Fruit fly (Drosophila melanogaster) whole organism, embryonic: ENCODE measurements around the gene sra.

Source experiments
- Awh ChIP-seq: fragments of 200-800 bp; sonication (Bioruptor generic); IDR thresholded peaks from 2 replicates; pipeline ENCODE4, ENCODE4 v1.3.6; 2022; ENCODE audit warnings: missing biosample characterization, missing genetic modification characterization
- Bteb2 ChIP-seq: fragments of 200-800 bp; sonication (Bioruptor generic); optimal IDR thresholded peaks from 2 replicates; lab custom pipeline; 2016; ENCODE audit warnings: missing biosample characterization, missing genetic modification characterization
- CG11093 ChIP-seq: fragments of 200-800 bp; sonication (Bioruptor generic); IDR thresholded peaks from 3 replicates; pipeline ENCODE4 v1.3.6; 2022; ENCODE audit warnings: missing biosample characterization, missing genetic modification characterization
- CG12744 ChIP-seq: fragments of 200-800 bp; sonication (Bioruptor generic); optimal IDR thresholded peaks from 2 replicates; lab custom pipeline; 2016; ENCODE audit warnings: missing biosample characterization, missing genetic modification characterization
- CG13624 ChIP-seq: fragments of 200-800 bp; sonication (Bioruptor generic); optimal IDR thresholded peaks from 2 replicates; lab custom pipeline; 2016; ENCODE audit warnings: missing biosample characterization, missing genetic modification characterization
- CG14441 ChIP-seq: fragments of 200-800 bp; sonication (Bioruptor generic); IDR thresholded peaks from 2 replicates; pipeline ENCODE4 v1.3.6; 2022; ENCODE audit warnings: missing biosample characterization, missing genetic modification characterization
- CG15601 ChIP-seq: fragments of 200-800 bp; sonication (Bioruptor generic); optimal IDR thresholded peaks from 3 replicates; lab custom pipeline; 2019; ENCODE audit warnings: missing biosample characterization, mild to moderate bottlenecking, missing genetic modification characterization, moderate library complexity
- CG2116 ChIP-seq: fragments of 200-800 bp; sonication (Bioruptor generic); optimal IDR thresholded peaks from 3 replicates; lab custom pipeline; 2018; ENCODE audit warnings: missing biosample characterization, mild to moderate bottlenecking, missing genetic modification characterization
- CG2199 ChIP-seq: fragments of 200-800 bp; sonication (Bioruptor generic); IDR thresholded peaks from 3 replicates; pipeline ENCODE4 v1.3.6; 2022; ENCODE audit warnings: missing biosample characterization, missing genetic modification characterization
- CG2712 ChIP-seq: fragments of 200-800 bp; optimal IDR thresholded peaks from 3 replicates; lab custom pipeline; 2019; ENCODE audit warnings: missing biosample characterization, mild to moderate bottlenecking, missing genetic modification characterization, moderate library complexity
- CG3163 ChIP-seq: fragments of 200-800 bp; sonication (Bioruptor generic); optimal IDR thresholded peaks from 3 replicates; lab custom pipeline; 2016; ENCODE audit warnings: missing biosample characterization, missing genetic modification characterization
- CG34224 ChIP-seq: fragments of 200-800 bp; sonication (Bioruptor generic); IDR thresholded peaks from 3 replicates; pipeline ENCODE4 v1.3.6; 2022; ENCODE audit warnings: missing biosample characterization, missing genetic modification characterization; ENCODE audit not compliant: partially characterized antibody
- CG3847 ChIP-seq: fragments of 200-800 bp; sonication (Bioruptor generic); IDR thresholded peaks from 2 replicates; pipeline ENCODE4 v1.3.6; 2022; ENCODE audit warnings: missing biosample characterization, missing genetic modification characterization
- CG4617 ChIP-seq: fragments of 200-800 bp; sonication (Bioruptor generic); optimal IDR thresholded peaks from 3 replicates; lab custom pipeline; 2016; ENCODE audit warnings: missing biosample characterization, missing genetic modification characterization, borderline replicate concordance
- CG4707 ChIP-seq: fragments of 200-800 bp; sonication (Bioruptor generic); optimal IDR thresholded peaks from 2 replicates; lab custom pipeline; 2018; ENCODE audit warnings: missing biosample characterization, mild to moderate bottlenecking, missing genetic modification characterization, moderate library complexity
- CG7928 ChIP-seq: fragments of 200-800 bp; sonication (Bioruptor generic); optimal IDR thresholded peaks from 2 replicates; lab custom pipeline; 2017; ENCODE audit warnings: missing biosample characterization, mild to moderate bottlenecking, missing genetic modification characterization
- CG8290 ChIP-seq, 3 experiments: fragments of 200-800 bp; sonication (Bioruptor generic); optimal IDR thresholded peaks; 2 replicates each; lab custom pipeline; 2016 to 2019; ENCODE audit warnings: missing biosample characterization in 3 of 3, missing genetic modification characterization in 3 of 3, mild to moderate bottlenecking in 2 of 3, moderate library complexity in 1 of 3
- CG9797 ChIP-seq: fragments of 200-800 bp; sonication (Bioruptor generic); optimal IDR thresholded peaks from 3 replicates; lab custom pipeline; 2018; ENCODE audit warnings: missing biosample characterization, mild to moderate bottlenecking, missing genetic modification characterization
- CoRest ChIP-seq: fragments of 200-800 bp; sonication (Bioruptor generic); optimal IDR thresholded peaks from 3 replicates; lab custom pipeline; 2018; ENCODE audit warnings: missing biosample characterization, mild to moderate bottlenecking, missing genetic modification characterization, moderate library complexity
- Dip2 ChIP-seq: fragments of 200-800 bp; sonication (Bioruptor generic); IDR thresholded peaks from 2 replicates; pipeline ENCODE4 v1.3.6; 2022; ENCODE audit warnings: missing biosample characterization, missing genetic modification characterization
- H15 ChIP-seq: fragments of 200-800 bp; sonication (Bioruptor generic); IDR thresholded peaks from 3 replicates; pipeline ENCODE4 v1.3.6; 2022; ENCODE audit warnings: missing biosample characterization, missing genetic modification characterization
- Hey ChIP-seq: fragments of 200-800 bp; sonication (Bioruptor generic); optimal IDR thresholded peaks from 3 replicates; lab custom pipeline; 2018; ENCODE audit warnings: missing biosample characterization, mild to moderate bottlenecking, missing genetic modification characterization
- Hmx ChIP-seq: fragments of 200-800 bp; sonication (Bioruptor generic); optimal IDR thresholded peaks from 2 replicates; lab custom pipeline; 2016; ENCODE audit warnings: missing biosample characterization, missing genetic modification characterization
- Hsf ChIP-seq: fragments of 200-800 bp; sonication (Bioruptor generic); optimal IDR thresholded peaks from 3 replicates; lab custom pipeline; 2016; ENCODE audit warnings: missing biosample characterization, missing genetic modification characterization
- Mrtf ChIP-seq: fragments of 200-800 bp; sonication (Bioruptor generic); IDR thresholded peaks from 3 replicates; pipeline ENCODE4 v1.3.6; 2022; ENCODE audit warnings: missing biosample characterization, missing genetic modification characterization
- Myb ChIP-seq: fragments of 200-800 bp; sonication (Bioruptor generic); optimal IDR thresholded peaks from 2 replicates; lab custom pipeline; 2016; ENCODE audit warnings: missing biosample characterization, missing genetic modification characterization
- NC2α ChIP-seq: fragments of 200-800 bp; sonication (Bioruptor generic); optimal IDR thresholded peaks from 2 replicates; lab custom pipeline; 2016; ENCODE audit warnings: missing biosample characterization, missing genetic modification characterization
- Six4 ChIP-seq: fragments of 200-800 bp; sonication (Bioruptor generic); optimal IDR thresholded peaks from 2 replicates; lab custom pipeline; 2016; ENCODE audit warnings: missing biosample characterization, missing genetic modification characterization
- Ssrp ChIP-seq: fragments of 200-800 bp; sonication (Bioruptor generic); optimal IDR thresholded peaks from 2 replicates; lab custom pipeline; 2018; ENCODE audit warnings: missing biosample characterization, mild to moderate bottlenecking, missing genetic modification characterization, moderate library complexity
- Stat92E ChIP-seq, 3 experiments: fragments of >200 bp in 2 of 3; fragments of 200-800 bp in 1 of 3; sonication (Bioruptor generic) in 1 of 3; optimal IDR thresholded peaks; 2 replicates each; lab custom pipeline; 2017 to 2019; ENCODE audit warnings: missing biosample characterization in 3 of 3, missing genetic modification characterization in 3 of 3, mild to moderate bottlenecking in 1 of 3, moderate library complexity in 1 of 3
- ap ChIP-seq: fragments of 200-800 bp; sonication (Bioruptor generic); IDR thresholded peaks from 2 replicates; pipeline ENCODE4 v1.3.6; 2022; ENCODE audit warnings: missing biosample characterization, missing genetic modification characterization
- ash1 ChIP-seq: fragments of 200-800 bp; sonication (Bioruptor generic); optimal IDR thresholded peaks from 2 replicates; lab custom pipeline; 2018; ENCODE audit warnings: missing biosample characterization, mild to moderate bottlenecking, missing genetic modification characterization
- bowl ChIP-seq: fragments of 200-800 bp; sonication (Bioruptor generic); IDR thresholded peaks from 2 replicates; pipeline ENCODE4 v1.3.6; 2022; ENCODE audit warnings: missing biosample characterization, missing genetic modification characterization
- chinmo ChIP-seq: fragments of 200-800 bp; sonication (Bioruptor generic); IDR thresholded peaks from 4 replicates; pipeline ENCODE4 v1.3.6; 2022; ENCODE audit warnings: missing biosample characterization, missing genetic modification characterization; ENCODE audit not compliant: partially characterized antibody
- dm ChIP-seq: fragments of 200-800 bp; sonication (Bioruptor generic); optimal IDR thresholded peaks from 3 replicates; lab custom pipeline; 2016; ENCODE audit warnings: missing biosample characterization, missing genetic modification characterization
- gsb-n ChIP-seq: fragments of 200-800 bp; sonication (Bioruptor generic); optimal IDR thresholded peaks from 3 replicates; lab custom pipeline; 2018; ENCODE audit warnings: missing biosample characterization, mild to moderate bottlenecking, missing genetic modification characterization
- ken ChIP-seq: fragments of 200-800 bp; sonication (Bioruptor generic); IDR thresholded peaks from 3 replicates; pipeline ENCODE4 v1.3.6; 2022; ENCODE audit warnings: missing biosample characterization, missing genetic modification characterization
- kni ChIP-seq: fragments of 200-800 bp; sonication (Bioruptor generic); optimal IDR thresholded peaks from 3 replicates; lab custom pipeline; 2017; ENCODE audit warnings: mild to moderate bottlenecking, missing biosample characterization, missing genetic modification reagents, missing genetic modification characterization
- lab ChIP-seq: fragments of 200-800 bp; sonication (Bioruptor generic); optimal IDR thresholded peaks from 3 replicates; lab custom pipeline; 2017; ENCODE audit warnings: missing biosample characterization, missing genetic modification characterization, mild to moderate bottlenecking, moderate library complexity, missing genetic modification reagents
- lov ChIP-seq, 2 experiments: fragments of 200-800 bp in 1 of 2; fragments of >200 bp in 1 of 2; sonication (Bioruptor generic) in 1 of 2; IDR thresholded peaks in 1 of 2; optimal IDR thresholded peaks in 1 of 2; 2 replicates in 1 of 2; 3 replicates in 1 of 2; pipeline versions ENCODE4 v1.3.6 to Lab custom; 2017 to 2022; ENCODE audit warnings: missing biosample characterization in 1 of 2, missing genetic modification characterization in 1 of 2
- nom ChIP-seq: fragments of 200-800 bp; sonication (Bioruptor generic); optimal IDR thresholded peaks from 2 replicates; lab custom pipeline; 2017; ENCODE audit warnings: missing biosample characterization, missing genetic modification characterization, mild to moderate bottlenecking, moderate library complexity, missing genetic modification reagents
- ranshi ChIP-seq: fragments of 200-800 bp; sonication (Bioruptor generic); IDR thresholded peaks from 2 replicates; pipeline ENCODE4 v1.3.6; 2022; ENCODE audit warnings: missing biosample characterization, missing genetic modification characterization
- sc ChIP-seq, 3 experiments: fragments of >200 bp in 2 of 3; fragments of 200-800 bp in 1 of 3; sonication (Bioruptor generic) in 1 of 3; optimal IDR thresholded peaks; 2 replicates in 2 of 3; 3 replicates in 1 of 3; lab custom pipeline; 2017; ENCODE audit warnings: mild to moderate bottlenecking in 1 of 3, missing biosample characterization in 1 of 3, missing genetic modification characterization in 1 of 3, missing genetic modification reagents in 1 of 3
- sd ChIP-seq: fragments of 200-800 bp; sonication (Bioruptor generic); optimal IDR thresholded peaks from 3 replicates; lab custom pipeline; 2018; ENCODE audit warnings: missing biosample characterization, mild to moderate bottlenecking, missing genetic modification characterization, moderate library complexity
- sens ChIP-seq: fragments of 200-800 bp; sonication (Bioruptor generic); peaks from one replicate; lab custom pipeline; 2016; ENCODE audit warnings: missing biosample characterization, missing genetic modification characterization
- sima ChIP-seq: fragments of 200-800 bp; sonication (Bioruptor generic); optimal IDR thresholded peaks from 2 replicates; lab custom pipeline; 2016; ENCODE audit warnings: missing biosample characterization, missing genetic modification characterization
- unpg ChIP-seq: fragments of 200-800 bp; sonication (Bioruptor generic); optimal IDR thresholded peaks from 3 replicates; lab custom pipeline; 2018; ENCODE audit warnings: missing biosample characterization, mild to moderate bottlenecking, missing genetic modification characterization, moderate library complexity
- z ChIP-seq: fragments of 200-800 bp; sonication (Bioruptor generic); IDR thresholded peaks from 3 replicates; pipeline ENCODE4 v1.3.6; 2022; ENCODE audit warnings: missing biosample characterization, missing genetic modification characterization

The sra gene

DNA sequence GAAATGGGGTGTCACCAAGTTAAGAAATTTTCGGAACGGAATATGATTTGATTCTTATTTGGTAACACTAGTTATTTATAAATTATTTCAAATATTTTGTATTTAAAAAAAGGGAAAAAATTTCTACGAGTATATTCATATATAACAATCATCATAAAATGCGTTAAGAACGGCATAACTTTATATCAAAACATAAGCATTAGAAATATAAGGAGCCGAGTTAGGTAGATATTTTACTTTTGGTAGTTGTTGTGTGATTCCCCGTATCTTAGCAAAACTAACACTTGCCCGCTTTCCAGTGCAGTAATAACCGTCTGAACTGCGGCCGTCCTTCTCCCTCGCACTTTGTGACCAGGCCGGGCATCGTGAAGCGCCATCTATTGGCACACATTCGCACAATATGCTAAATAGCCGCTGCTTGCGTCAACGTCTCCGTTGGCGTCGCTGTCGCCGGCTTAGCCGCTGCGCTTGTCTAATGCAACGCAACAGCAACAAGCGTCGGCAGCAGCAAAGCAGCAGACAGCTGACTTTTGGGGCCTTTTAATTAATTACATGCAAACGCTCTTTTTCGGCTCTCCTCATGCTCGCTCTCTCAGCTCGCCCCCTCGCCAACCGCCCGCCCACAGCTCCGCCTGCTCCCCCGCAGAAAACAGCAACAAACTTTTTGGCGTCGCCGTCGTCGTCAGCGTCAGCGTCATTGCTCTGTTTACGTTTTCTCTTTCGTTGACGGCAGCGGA is 57.6 kb downstream of the sra start (continued):
- TF ChIP-seq CG3847 (GFP tag; lab: Robert Waterston, UW): no peak
- no peak for TF ChIP-seq Dip2 (GFP tag; lab: Robert Waterston, UW)
- no peak for TF ChIP-seq gsb-n (tag; lab: Kevin White, UChicago)
- no peak for TF ChIP-seq CG34224
- TF ChIP-seq chinmo (GFP tag; lab: Robert Waterston, UW): peak; percentile 99
- no peak for TF ChIP-seq Hmx (GFP tag; lab: Kevin White, UChicago)
- TF ChIP-seq NC2α (GFP tag; lab: Kevin White, UChicago): no peak
- TF ChIP-seq Stat92E (GFP tag; optimal IDR thresholded peaks at IDR 0.05; lab: Kevin White, UChicago): no peak
- no peak for TF ChIP-seq H15 (GFP tag; lab: Robert Waterston, UW)
- TF ChIP-seq CG8290 (GFP tag; optimal IDR thresholded peaks at IDR 0.05; lab: Kevin White, UChicago): no peak
- TF ChIP-seq CG8290 (tag; optimal IDR thresholded peaks at IDR 0.05; lab: Kevin White, UChicago): peak in 1 of 2 experiments; percentile 4
- TF ChIP-seq unpg (GFP tag; lab: Kevin White, UChicago): no peak
- TF ChIP-seq Myb: no peak
- TF ChIP-seq CG14441: no peak
- no peak for TF ChIP-seq CG3163 (GFP tag; lab: Kevin White, UChicago)
- no peak for TF ChIP-seq kni (GFP tag; lab: Kevin White, UChicago)
- TF ChIP-seq CG9797: no peak
- TF ChIP-seq sd (tag; lab: Kevin White, UChicago): peak; percentile 12
- no peak for TF ChIP-seq Bteb2
- TF ChIP-seq sens (GFP tag; lab: Kevin White, UChicago): peak; percentile 63
- TF ChIP-seq CoRest: no peak
- TF ChIP-seq sc (optimal IDR thresholded peaks at IDR 0.05; lab: Kevin White, UChicago): no peak
- TF ChIP-seq sc (GFP tag; optimal IDR thresholded peaks at IDR 0.05; lab: Kevin White, UChicago): no peak
- no peak for TF ChIP-seq CG2712 (tag; lab: Kevin White, UChicago)
- TF ChIP-seq Ssrp (tag; lab: Kevin White, UChicago): peak; percentile 26
- TF ChIP-seq CG2199 (GFP tag; lab: Robert Waterston, UW): 0 out of 3 replicates have a peak, but pooled peaks have one; percentile 75
- TF ChIP-seq Six4: no peak
- no peak for TF ChIP-seq CG11093 (GFP tag; lab: Robert Waterston, UW)
- no peak for TF ChIP-seq Mrtf
- TF ChIP-seq CG2116 (GFP tag; lab: Kevin White, UChicago): no peak
- no peak for TF ChIP-seq CG13624 (GFP tag; lab: Kevin White, UChicago)
- TF ChIP-seq ap (GFP tag; lab: Robert Waterston, UW): no peak
- no peak for TF ChIP-seq ken (GFP tag; lab: Robert Waterston, UW)
- no peak for TF ChIP-seq bowl (GFP tag; lab: Robert Waterston, UW)
- no peak for TF ChIP-seq dm (GFP tag; lab: Kevin White, UChicago)
- 0 out of 3 replicates have a peak, but pooled peaks have one; percentile 23 for TF ChIP-seq z
- no peak for TF ChIP-seq nom (GFP tag; lab: Kevin White, UChicago)
- no peak for TF ChIP-seq Awh (GFP tag; lab: Robert Waterston, UW)
- no peak for TF ChIP-seq CG12744 (GFP tag; lab: Kevin White, UChicago)
- TF ChIP-seq lab: peak; percentile 25
- no peak for TF ChIP-seq ash1 (GFP tag; lab: Kevin White, UChicago)
- no peak for TF ChIP-seq sima (GFP tag; lab: Kevin White, UChicago)
- no peak for TF ChIP-seq CG4617 (GFP tag; lab: Kevin White, UChicago)
- no peak for TF ChIP-seq CG15601 (tag; lab: Kevin White, UChicago)
- no peak for TF ChIP-seq Hsf (GFP tag; lab: Kevin White, UChicago)
- TF ChIP-seq Hey (tag; lab: Kevin White, UChicago): no peak
- TF ChIP-seq lov (optimal IDR thresholded peaks at IDR 0.05; lab: Kevin White, UChicago): no peak
- no peak for TF ChIP-seq lov (GFP tag; IDR thresholded peaks at IDR 0.05; lab: Robert Waterston, UW)
- 0 out of 2 replicates have a peak, but pooled peaks have one; percentile 14 for TF ChIP-seq ranshi (GFP tag; lab: Robert Waterston, UW)
- no peak for TF ChIP-seq CG4707 (GFP tag; lab: Kevin White, UChicago)
- no peak for TF ChIP-seq CG7928
